Worm (Caenorhabditis elegans): ENCODE data around the gene F08H9.4.

DNA sequence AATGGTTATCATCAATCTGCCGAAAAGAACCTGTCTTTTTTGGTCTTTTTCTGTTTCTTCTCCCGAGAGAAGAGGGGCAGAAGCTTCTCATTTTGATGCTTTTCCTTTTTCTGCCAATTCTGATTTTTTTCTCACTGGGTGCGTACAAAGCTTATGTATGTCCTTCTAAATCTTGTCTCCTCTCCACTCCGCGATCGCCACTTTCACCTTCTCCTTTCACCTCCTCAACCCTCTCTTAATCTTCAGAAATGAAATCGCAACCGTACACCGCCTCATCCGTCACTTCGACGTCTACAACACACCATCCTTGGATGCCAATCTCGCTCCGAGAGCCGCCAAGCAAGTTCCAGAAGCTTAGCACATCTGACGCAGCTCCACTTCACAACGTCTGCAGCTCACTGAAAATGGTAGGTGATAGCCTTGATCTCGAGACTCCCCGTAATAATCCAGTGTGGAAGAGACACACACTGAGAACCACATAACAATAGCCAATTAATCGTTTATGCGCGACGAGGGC, 43.8 kb upstream of the F08H9.4 start, which contains the start of gene R02D5.1:
- TF ChIP-seq fkh-10 (GFP tag; optimal IDR thresholded peaks at IDR 0.05), result no peak
- TF ChIP-seq mec-3 (tag; optimal IDR thresholded peaks at IDR 0.05; ENCODE audit: borderline replicate concordance), result no peak
- TF ChIP-seq nhr-11 (tag; optimal IDR thresholded peaks at IDR 0.05), result no peak
- TF ChIP-seq pha-4 (tag; optimal IDR thresholded peaks at IDR 0.05), result no peak
- no peak for TF ChIP-seq sox-4 (tag; optimal IDR thresholded peaks at IDR 0.05)
- TF ChIP-seq unc-55 (GFP tag; optimal IDR thresholded peaks at IDR 0.05), result no peak

All from whole organism, late embryonic.